Worm (Caenorhabditis elegans) whole organism, late embryonic: ENCODE data around the gene str-231.

ENCODE experiments used
- C08G9.2 ChIP-seq: sonication (generic microtip); optimal IDR thresholded peaks from 2 replicates; lab custom pipeline; 2016; ENCODE audit warnings: mild to moderate bottlenecking, missing genetic modification characterization, moderate library complexity, missing compliant biosample characterization
- C38D4.7 ChIP-seq: fragments of 200-800 bp; sonication (Bioruptor generic); optimal IDR thresholded peaks from 2 replicates; lab custom pipeline; 2018; ENCODE audit warnings: mild to moderate bottlenecking, missing genetic modification characterization, moderate library complexity, missing compliant biosample characterization
- K02D7.2 ChIP-seq: sonication (generic microtip); optimal IDR thresholded peaks from 2 replicates; lab custom pipeline; 2017; ENCODE audit warnings: mild to moderate bottlenecking, missing genetic modification characterization, missing compliant biosample characterization
- K09A11.1 ChIP-seq: sonication (generic microtip); optimal IDR thresholded peaks from 2 replicates; lab custom pipeline; 2017; ENCODE audit warnings: antibody characterized with exemption, mild to moderate bottlenecking, missing genetic modification characterization, missing compliant biosample characterization; ENCODE audit not compliant: insufficient read depth
- ahr-1 ChIP-seq: sonication (generic microtip); optimal IDR thresholded peaks from 2 replicates; lab custom pipeline; 2016; ENCODE audit warnings: missing genetic modification characterization, missing compliant biosample characterization
- ama-1 ChIP-seq: fragments of 150-350 bp; optimal IDR thresholded peaks from 2 replicates; lab custom pipeline; 2014
- ceh-2 ChIP-seq: sonication (generic microtip); optimal IDR thresholded peaks from 2 replicates; lab custom pipeline; 2016; ENCODE audit warnings: missing genotype, missing genetic modification characterization, missing compliant biosample characterization
- ceh-24 ChIP-seq: sonication (generic microtip); optimal IDR thresholded peaks from 2 replicates; lab custom pipeline; 2016; ENCODE audit warnings: mild to moderate bottlenecking, missing genetic modification characterization, missing compliant biosample characterization
- ceh-31 ChIP-seq: sonication (generic microtip); optimal IDR thresholded peaks from 2 replicates; lab custom pipeline; 2016; ENCODE audit warnings: missing genetic modification characterization, missing compliant biosample characterization
- ceh-45 ChIP-seq: fragments of 200-800 bp; sonication (Bioruptor generic); IDR thresholded peaks from 2 replicates; pipeline ENCODE4 v1.3.6; 2022; ENCODE audit warnings: missing genetic modification reagents, missing genetic modification characterization, missing compliant biosample characterization
- ceh-6 ChIP-seq: fragments of 200-800 bp; sonication (Bioruptor generic); optimal IDR thresholded peaks from 2 replicates; lab custom pipeline; 2018; ENCODE audit warnings: mild to moderate bottlenecking, missing genetic modification characterization, missing compliant biosample characterization
- che-1 ChIP-seq: sonication (generic microtip); optimal IDR thresholded peaks from 2 replicates; lab custom pipeline; 2016; ENCODE audit warnings: mild to moderate bottlenecking, missing genetic modification characterization, missing compliant biosample characterization
- dmd-4 ChIP-seq: sonication (generic microtip); optimal IDR thresholded peaks from 2 replicates; lab custom pipeline; 2016; ENCODE audit warnings: borderline replicate concordance, missing genetic modification characterization, missing compliant biosample characterization
- elt-2 ChIP-seq: sonication (generic microtip); optimal IDR thresholded peaks from 2 replicates; lab custom pipeline; 2016; ENCODE audit warnings: missing genetic modification reagents, missing genetic modification characterization, missing compliant biosample characterization
- elt-4 ChIP-seq: sonication (generic microtip); optimal IDR thresholded peaks from 2 replicates; lab custom pipeline; 2016; ENCODE audit warnings: missing genetic modification characterization, missing compliant biosample characterization
- ets-4 ChIP-seq: sonication (generic microtip); optimal IDR thresholded peaks from 2 replicates; lab custom pipeline; 2016; ENCODE audit warnings: missing genetic modification characterization, missing compliant biosample characterization
- fax-1 ChIP-seq: sonication (generic microtip); optimal IDR thresholded peaks from 2 replicates; lab custom pipeline; 2016; ENCODE audit warnings: missing genotype, missing genetic modification characterization, missing compliant biosample characterization
- fkh-10 ChIP-seq: fragments of 150-350 bp; optimal IDR thresholded peaks from 2 replicates; lab custom pipeline; 2014; ENCODE audit warnings: missing biosample characterization, missing genetic modification reagents, missing genetic modification characterization
- gmeb-2 ChIP-seq: sonication (generic microtip); optimal IDR thresholded peaks from 2 replicates; lab custom pipeline; 2016; ENCODE audit warnings: missing genetic modification characterization, inconsistent platforms, missing compliant biosample characterization
- hlh-30 ChIP-seq: sonication (generic microtip); optimal IDR thresholded peaks from 2 replicates; lab custom pipeline; 2017; ENCODE audit warnings: antibody characterized with exemption, missing genetic modification characterization, missing compliant biosample characterization; ENCODE audit not compliant: insufficient read depth
- hlh-6 ChIP-seq: sonication (generic microtip); optimal IDR thresholded peaks from 2 replicates; lab custom pipeline; 2016; ENCODE audit warnings: missing genotype, missing genetic modification characterization, missing compliant biosample characterization
- lim-6 ChIP-seq: sonication (generic microtip); optimal IDR thresholded peaks from 2 replicates; lab custom pipeline; 2016; ENCODE audit warnings: missing genetic modification characterization, missing compliant biosample characterization
- lin-11 ChIP-seq: fragments of 200-800 bp; sonication (Bioruptor generic); optimal IDR thresholded peaks from 2 replicates; lab custom pipeline; 2018; ENCODE audit warnings: mild to moderate bottlenecking, missing genetic modification characterization, missing compliant biosample characterization
- madf-2 ChIP-seq: sonication (generic microtip); optimal IDR thresholded peaks from 2 replicates; lab custom pipeline; 2017; ENCODE audit warnings: missing genetic modification characterization, missing compliant biosample characterization
- mec-3 ChIP-seq: sonication (generic microtip); optimal IDR thresholded peaks from 2 replicates; lab custom pipeline; 2016; ENCODE audit warnings: borderline replicate concordance, missing genetic modification characterization, missing compliant biosample characterization
- pag-3 ChIP-seq: sonication (generic microtip); optimal IDR thresholded peaks from 2 replicates; lab custom pipeline; 2016; ENCODE audit warnings: missing compliant biosample characterization, missing genetic modification characterization, borderline replicate concordance
- pros-1 ChIP-seq: fragments of 150-350 bp; optimal IDR thresholded peaks from 2 replicates; lab custom pipeline; 2014; ENCODE audit warnings: missing biosample characterization, missing genetic modification reagents, missing genetic modification characterization
- sox-4 ChIP-seq: sonication (generic microtip); optimal IDR thresholded peaks from 2 replicates; lab custom pipeline; 2017; ENCODE audit warnings: mild to moderate bottlenecking, missing genetic modification characterization, inconsistent platforms, missing compliant biosample characterization
- syd-9 ChIP-seq: sonication (generic microtip); optimal IDR thresholded peaks from 2 replicates; lab custom pipeline; 2016; ENCODE audit warnings: mild to moderate bottlenecking, missing genetic modification characterization, moderate library complexity, missing compliant biosample characterization
- tbx-2 ChIP-seq: sonication (generic microtip); optimal IDR thresholded peaks from 2 replicates; lab custom pipeline; 2016; ENCODE audit warnings: missing genetic modification characterization, missing compliant biosample characterization
- unc-3 ChIP-seq, 2 experiments: fragments of 200-800 bp in 1 of 2; sonication (Bioruptor generic) in 1 of 2; sonication (generic microtip) in 1 of 2; conservative IDR thresholded peaks in 1 of 2; optimal IDR thresholded peaks in 1 of 2; 2 replicates each; pipeline versions ENCODE4 v1.3.6 to Lab custom; 2016 to 2022; ENCODE audit warnings: missing compliant biosample characterization in 2 of 2, missing genetic modification characterization in 2 of 2, missing genetic modification reagents in 1 of 2
- unc-55 ChIP-seq: sonication (generic microtip); optimal IDR thresholded peaks from 2 replicates; lab custom pipeline; 2017; ENCODE audit warnings: missing biosample characterization, missing genetic modification reagents, missing genetic modification characterization
- unc-86 ChIP-seq: sonication (generic microtip); optimal IDR thresholded peaks from 2 replicates; lab custom pipeline; 2016; ENCODE audit warnings: missing genetic modification characterization, missing compliant biosample characterization
- zip-5 ChIP-seq: sonication (generic microtip); optimal IDR thresholded peaks from 2 replicates; lab custom pipeline; 2016; ENCODE audit warnings: missing genetic modification characterization, missing compliant biosample characterization
- ztf-16 ChIP-seq: sonication (generic microtip); optimal IDR thresholded peaks from 2 replicates; lab custom pipeline; 2017; ENCODE audit warnings: missing genetic modification characterization, missing compliant biosample characterization

str-231 gene

ce11 chrV:16032761-16033160, 25.4 kb upstream of the str-231 start, which contains the start of gene T10C6.16:
TSS of gene T10C6.16 (minus strand) at chrV:16033005.
- no peak for TF ChIP-seq lim-6 (tag; lab: Kevin White, UChicago)
- no peak for TF ChIP-seq syd-9 (tag; lab: Kevin White, UChicago)
- TF ChIP-seq K02D7.2 (tag; lab: Kevin White, UChicago): no peak
- TF ChIP-seq pag-3 (tag; lab: Kevin White, UChicago): no peak
- no peak for TF ChIP-seq ets-4 (tag; lab: Kevin White, UChicago)
- TF ChIP-seq fkh-10 (GFP tag; lab: Kevin White, UChicago): no peak
- TF ChIP-seq madf-2 (tag; lab: Kevin White, UChicago): no peak
- TF ChIP-seq fax-1 (tag; lab: Kevin White, UChicago): no peak
- TF ChIP-seq ceh-6: no peak
- TF ChIP-seq pros-1 (tag; lab: Kevin White, UChicago): no peak

ce11 chrV:16031571-16031970, 24.2 kb upstream of the str-231 start, which contains the start of gene T10C6.7:
TSS of gene T10C6.7 (minus strand) at chrV:16031713.
- TF ChIP-seq ceh-45 (GFP tag; lab: Robert Waterston, UW) (no peak), elt-4 (no peak)

ce11 chrV:16029237-16029636, 21.8 kb upstream of the str-231 start:
- TF ChIP-seq mec-3 (tag; lab: Kevin White, UChicago) (no peak), tbx-2 (tag; lab: Kevin White, UChicago) (no peak), K02D7.2 (tag; lab: Kevin White, UChicago) (no peak)

- TF ChIP-seq ceh-31 (tag; lab: Kevin White, UChicago) (no peak), che-1 (tag; lab: Kevin White, UChicago) (no peak), hlh-6 (tag; lab: Kevin White, UChicago) (no peak), ceh-6 (no peak), ama-1 (lab: Kevin White, UChicago) (no peak), lin-11 (tag; lab: Kevin White, UChicago) (no peak), gmeb-2 (tag; lab: Kevin White, UChicago) (no peak), unc-3 (GFP tag; conservative IDR thresholded peaks at IDR 0.05; lab: Robert Waterston, UW) (no peak), unc-3 (tag; optimal IDR thresholded peaks at IDR 0.05; lab: Kevin White, UChicago) (no peak), C38D4.7 (GFP tag; lab: Kevin White, UChicago) (no peak)
- TF ChIP-seq, all 69 proteins: peak for 0
These were observed 17.5 kb upstream of the str-231 start for ce11 chrV:16024917-16025316.

- TF ChIP-seq elt-2 (tag; lab: Kevin White, UChicago) (peak; percentile 44), unc-55 (no peak), ztf-16 (no peak)
These were observed 16.9 kb upstream of the str-231 start, which contains the start of gene T10C6.6 for ce11 chrV:16024300-16024699. TSS of gene T10C6.6 (plus strand) at chrV:16024326.

- no peak for TF ChIP-seq zip-5 (tag; lab: Kevin White, UChicago)
- TF ChIP-seq ceh-2: no peak
These were observed 16.2 kb upstream of the str-231 start for ce11 chrV:16023559-16023958.

ce11 chrV:16023051-16023450, 15.6 kb upstream of the str-231 start, which contains the start of gene cwc-15:
TSS of gene cwc-15 (plus strand) at chrV:16023351.
- TF ChIP-seq ceh-6 (no peak), mec-3 (tag; lab: Kevin White, UChicago) (no peak), C08G9.2 (no peak), syd-9 (tag; lab: Kevin White, UChicago) (no peak), pros-1 (tag; lab: Kevin White, UChicago) (no peak), sox-4 (tag; lab: Kevin White, UChicago) (no peak), tbx-2 (tag; lab: Kevin White, UChicago) (no peak), dmd-4 (tag; lab: Kevin White, UChicago) (no peak), ets-4 (tag; lab: Kevin White, UChicago) (no peak), K09A11.1 (no peak), hlh-30 (tag; lab: Kevin White, UChicago) (no peak), elt-2 (tag; lab: Kevin White, UChicago) (no peak), ceh-24 (no peak), ahr-1 (tag; lab: Kevin White, UChicago) (no peak), lim-6 (tag; lab: Kevin White, UChicago) (no peak), lin-11 (tag; lab: Kevin White, UChicago) (no peak), unc-86 (tag; lab: Kevin White, UChicago) (no peak)
